Worm (Caenorhabditis elegans): ENCODE data around the gene try-14.

- no peak for TF ChIP-seq mxl-2 (GFP tag; conservative IDR thresholded peaks at IDR 0.05)
- TF ChIP-seq mdl-1 (tag; optimal IDR thresholded peaks at IDR 0.05) = no peak
- TF ChIP-seq lin-13 (GFP tag; optimal IDR thresholded peaks at IDR 0.05) = no peak
These were observed 48.1 kb downstream of the try-14 start for ce11 chrX:7447340-7447739.
